Worm (Caenorhabditis elegans): ENCODE results near the gene C14A11.2.

ce11 chrX:2769685-2770084 is 33.2 kb upstream of the C14A11.2 start, which contains the start of gene F55F1.2:
- no peak for TF ChIP-seq mls-2 (tag; optimal IDR thresholded peaks at IDR 0.05)
- no peak for TF ChIP-seq unc-62 (GFP tag; optimal IDR thresholded peaks at IDR 0.05)
- no peak for TF ChIP-seq pha-4 (tag; optimal IDR thresholded peaks at IDR 0.05)

All from whole organism, mixed stage, embryonic.